Worm (Caenorhabditis elegans) whole organism, L4 larva: ENCODE measurements around the gene C29A12.1.
A peak's percentile ranks its signal among the peaks of the same experiment; 100 is the strongest.

Experiments used
- D1046.2 ChIP-seq: fragments of 200-800 bp; sonication (Bioruptor generic); IDR thresholded peaks from 2 replicates; pipeline ENCODE4 v1.3.6; 2022; ENCODE audit warnings: missing genetic modification characterization, missing compliant biosample characterization
- F10B5.3 ChIP-seq: sonication (generic microtip); optimal IDR thresholded peaks from 2 replicates; lab custom pipeline; 2016; ENCODE audit warnings: mild to moderate bottlenecking, missing genetic modification characterization, missing compliant biosample characterization
- F26F4.8 ChIP-seq: fragments of 200-800 bp; sonication (Bioruptor generic); conservative IDR thresholded peaks from 2 replicates; pipeline ENCODE4 v1.3.6; 2022; ENCODE audit warnings: missing genetic modification characterization, missing compliant biosample characterization
- F37D6.2 ChIP-seq: sonication (generic microtip); optimal IDR thresholded peaks from 2 replicates; lab custom pipeline; 2016; ENCODE audit warnings: mild to moderate bottlenecking, missing genetic modification characterization, missing compliant biosample characterization
- F44E2.7 ChIP-seq: fragments of 200-800 bp; sonication (Bioruptor generic); IDR thresholded peaks from 2 replicates; pipeline ENCODE4 v2.1.2; 2022; ENCODE audit warnings: missing genetic modification characterization, missing compliant biosample characterization
- T20F7.1 ChIP-seq: fragments of 200-800 bp; sonication (Bioruptor generic); optimal IDR thresholded peaks from 2 replicates; lab custom pipeline; 2018; ENCODE audit warnings: mild to moderate bottlenecking, missing genetic modification characterization, missing compliant biosample characterization
- Y105C5A.15 ChIP-seq: fragments of 200-800 bp; sonication (Bioruptor generic); IDR thresholded peaks from 2 replicates; pipeline ENCODE4 v1.3.6; 2022; ENCODE audit warnings: missing genetic modification characterization, missing compliant biosample characterization
- ZK337.2 ChIP-seq: fragments of 200-800 bp; sonication (Bioruptor generic); IDR thresholded peaks from 2 replicates; pipeline ENCODE4 v1.3.6; 2022; ENCODE audit warnings: missing genetic modification reagents, missing genetic modification characterization, missing compliant biosample characterization
- aly-2 ChIP-seq: sonication (generic microtip); optimal IDR thresholded peaks from 2 replicates; lab custom pipeline; 2018; ENCODE audit warnings: missing biosample characterization, missing genetic modification characterization
- arid-1 ChIP-seq: fragments of 200-800 bp; sonication (Bioruptor generic); conservative IDR thresholded peaks from 2 replicates; pipeline ENCODE4 v1.3.6; 2022; ENCODE audit warnings: missing genetic modification reagents, missing genetic modification characterization, missing compliant biosample characterization
- attf-4 ChIP-seq: sonication (generic microtip); optimal IDR thresholded peaks from 3 replicates; lab custom pipeline; 2017; ENCODE audit warnings: missing biosample characterization, missing genetic modification characterization
- ceh-20 ChIP-seq: fragments of 200-800 bp; sonication (Bioruptor generic); IDR thresholded peaks from 2 replicates; pipeline ENCODE4 v1.3.6; 2022; ENCODE audit warnings: missing genetic modification reagents, missing genetic modification characterization, missing compliant biosample characterization
- ceh-28 ChIP-seq: fragments of 150-350 bp; optimal IDR thresholded peaks from 2 replicates; lab custom pipeline; 2014; ENCODE audit warnings: missing biosample characterization, missing genetic modification reagents, missing genetic modification characterization
- ceh-32 ChIP-seq: sonication (generic microtip); optimal IDR thresholded peaks from 2 replicates; lab custom pipeline; 2016; ENCODE audit warnings: mild to moderate bottlenecking, missing genetic modification characterization, missing compliant biosample characterization; ENCODE audit not compliant: poor library complexity
- ceh-44 ChIP-seq: fragments of 200-800 bp; sonication (Bioruptor generic); IDR thresholded peaks from 2 replicates; pipeline ENCODE4 v1.3.6; 2022; ENCODE audit warnings: missing genetic modification reagents, missing genetic modification characterization, missing compliant biosample characterization
- ces-1 ChIP-seq: fragments of 150-350 bp; sonication (generic microtip); optimal IDR thresholded peaks from 4 replicates; lab custom pipeline; 2014; ENCODE audit warnings: missing biosample characterization, missing genetic modification reagents, missing genetic modification characterization
- cey-2 ChIP-seq: sonication (generic microtip); optimal IDR thresholded peaks from 3 replicates; lab custom pipeline; 2017; ENCODE audit warnings: missing genetic modification characterization, mild to moderate bottlenecking, missing compliant biosample characterization, antibody characterized with exemption, borderline replicate concordance; ENCODE audit not compliant: insufficient read depth
- daf-16 ChIP-seq, 3 experiments: sonication (generic microtip); optimal IDR thresholded peaks; 2 replicates each; lab custom pipeline; 2016 to 2017; ENCODE audit warnings: missing genetic modification characterization in 3 of 3, missing genetic modification reagents in 3 of 3, mild to moderate bottlenecking in 2 of 3, missing compliant biosample characterization in 2 of 3, missing biosample characterization in 1 of 3, moderate library complexity in 1 of 3
- daf-19 ChIP-seq: fragments of 200-800 bp; sonication (Bioruptor generic); conservative IDR thresholded peaks from 2 replicates; pipeline ENCODE4 v1.3.6; 2022; ENCODE audit warnings: missing genetic modification characterization, missing compliant biosample characterization
- dmd-6 ChIP-seq: fragments of 200-800 bp; sonication (Bioruptor generic); IDR thresholded peaks from 2 replicates; pipeline ENCODE4 v1.3.6; 2022; ENCODE audit warnings: missing genetic modification reagents, missing genetic modification characterization, missing compliant biosample characterization
- dmd-8 ChIP-seq: fragments of 200-800 bp; sonication (Bioruptor generic); IDR thresholded peaks from 2 replicates; pipeline ENCODE4 v1.3.6; 2022; ENCODE audit warnings: missing genetic modification characterization, missing compliant biosample characterization
- dpl-1 ChIP-seq: fragments of 150-350 bp; optimal IDR thresholded peaks from 2 replicates; lab custom pipeline; 2014; ENCODE audit warnings: missing biosample characterization, missing genetic modification reagents, missing genetic modification characterization
- duxl-1 ChIP-seq: sonication (generic microtip); optimal IDR thresholded peaks from 2 replicates; lab custom pipeline; 2016; ENCODE audit warnings: mild to moderate bottlenecking, missing genetic modification characterization, moderate library complexity, missing compliant biosample characterization; ENCODE audit not compliant: poor library complexity
- dve-1 ChIP-seq: sonication (generic microtip); optimal IDR thresholded peaks from 2 replicates; lab custom pipeline; 2017; ENCODE audit warnings: antibody characterized with exemption, mild to moderate bottlenecking, missing genetic modification characterization, missing compliant biosample characterization; ENCODE audit not compliant: insufficient read depth
- egl-27 ChIP-seq: sonication (generic microtip); optimal IDR thresholded peaks from 3 replicates; lab custom pipeline; 2017; ENCODE audit warnings: missing biosample characterization, missing genetic modification reagents, missing genetic modification characterization
- fkh-10 ChIP-seq: fragments of 150-350 bp; optimal IDR thresholded peaks from 2 replicates; lab custom pipeline; 2014; ENCODE audit warnings: missing biosample characterization, missing genetic modification reagents, missing genetic modification characterization
- hmg-1.1 ChIP-seq: fragments of 200-800 bp; sonication (Bioruptor generic); IDR thresholded peaks from 2 replicates; pipeline ENCODE4 v1.3.6; 2022; ENCODE audit warnings: missing genetic modification reagents, missing genetic modification characterization, missing compliant biosample characterization
- jun-1 ChIP-seq: fragments of 150-350 bp; optimal IDR thresholded peaks from 2 replicates; lab custom pipeline; 2014; ENCODE audit warnings: missing biosample characterization, missing genetic modification reagents, missing genetic modification characterization
- lin-15B ChIP-seq: fragments of 150-350 bp; sonication (generic microtip); optimal IDR thresholded peaks from 3 replicates; lab custom pipeline; 2014; ENCODE audit warnings: missing biosample characterization, missing genetic modification characterization
- lin-38 ChIP-seq: fragments of 200-800 bp; sonication (Bioruptor generic); IDR thresholded peaks from 2 replicates; pipeline ENCODE4 v1.3.6; 2022; ENCODE audit warnings: missing genetic modification reagents, missing genetic modification characterization, missing compliant biosample characterization
- lir-3 ChIP-seq: sonication (generic microtip); optimal IDR thresholded peaks from 2 replicates; lab custom pipeline; 2016; ENCODE audit warnings: mild to moderate bottlenecking, missing genetic modification characterization, missing compliant biosample characterization
- madf-9 ChIP-seq: fragments of 200-800 bp; sonication (Bioruptor generic); conservative IDR thresholded peaks from 2 replicates; pipeline ENCODE4 v1.3.6; 2022; ENCODE audit warnings: missing genetic modification reagents, missing genetic modification characterization, missing compliant biosample characterization
- mdl-1 ChIP-seq, 2 experiments: fragments of 150-350 bp in 1 of 2; sonication (generic microtip) in 1 of 2; optimal IDR thresholded peaks; 2 replicates each; lab custom pipeline; 2014 to 2017; ENCODE audit warnings: missing biosample characterization in 2 of 2, missing genetic modification characterization in 2 of 2
- nhr-102 ChIP-seq: sonication (generic microtip); optimal IDR thresholded peaks from 2 replicates; lab custom pipeline; 2016; ENCODE audit warnings: mild to moderate bottlenecking, missing genetic modification characterization, moderate library complexity, missing compliant biosample characterization
- nhr-41 ChIP-seq: fragments of 200-800 bp; sonication (Bioruptor generic); IDR thresholded peaks from 2 replicates; pipeline ENCODE4 v1.3.6; 2022; ENCODE audit warnings: missing genetic modification reagents, missing genetic modification characterization, missing compliant biosample characterization
- nhr-6 ChIP-seq: fragments of 150-350 bp; optimal IDR thresholded peaks from 2 replicates; lab custom pipeline; 2014; ENCODE audit warnings: missing biosample characterization, missing genetic modification characterization
- rbr-2 ChIP-seq: sonication (generic microtip); optimal IDR thresholded peaks from 2 replicates; lab custom pipeline; 2016; ENCODE audit warnings: missing genotype, missing genetic modification characterization, missing compliant biosample characterization
- saeg-2 ChIP-seq: fragments of 200-800 bp; sonication (Bioruptor generic); IDR thresholded peaks from 2 replicates; pipeline ENCODE4 v1.3.6; 2022; ENCODE audit warnings: missing genetic modification reagents, missing genetic modification characterization, missing compliant biosample characterization
- sdz-12 ChIP-seq: fragments of 200-800 bp; sonication (Bioruptor generic); optimal IDR thresholded peaks from 2 replicates; lab custom pipeline; 2018; ENCODE audit warnings: mild to moderate bottlenecking, missing genetic modification characterization, missing compliant biosample characterization
- set-16 ChIP-seq: fragments of 200-800 bp; sonication (Bioruptor generic); IDR thresholded peaks from 2 replicates; pipeline ENCODE4 v1.3.6; 2022; ENCODE audit warnings: missing genetic modification reagents, missing genetic modification characterization, missing compliant biosample characterization
- snpc-1.2 ChIP-seq: fragments of 200-800 bp; sonication (Bioruptor generic); IDR thresholded peaks from 2 replicates; pipeline ENCODE4 v1.3.6; 2022; ENCODE audit warnings: missing genetic modification reagents, missing genetic modification characterization, missing compliant biosample characterization
- spr-1 ChIP-seq: sonication (generic microtip); optimal IDR thresholded peaks from 2 replicates; lab custom pipeline; 2016; ENCODE audit warnings: mild to moderate bottlenecking, missing genetic modification characterization, missing compliant biosample characterization
- spr-3 ChIP-seq: fragments of 200-800 bp; sonication (Bioruptor generic); optimal IDR thresholded peaks from 2 replicates; lab custom pipeline; 2018; ENCODE audit warnings: mild to moderate bottlenecking, missing genetic modification characterization, missing compliant biosample characterization
- tag-97 ChIP-seq: fragments of 200-800 bp; sonication (Bioruptor generic); IDR thresholded peaks from 2 replicates; pipeline ENCODE4 v1.3.6; 2022; ENCODE audit warnings: missing genetic modification characterization, missing compliant biosample characterization
- zag-1 ChIP-seq: fragments of 150-350 bp; optimal IDR thresholded peaks from 2 replicates; lab custom pipeline; 2014; ENCODE audit warnings: missing biosample characterization, missing genetic modification characterization
- zfp-2 ChIP-seq: sonication (generic microtip); optimal IDR thresholded peaks from 2 replicates; lab custom pipeline; 2016; ENCODE audit warnings: mild to moderate bottlenecking, missing genetic modification characterization, missing compliant biosample characterization
- zfp-3 ChIP-seq: fragments of 200-800 bp; sonication (Bioruptor generic); conservative IDR thresholded peaks from 2 replicates; pipeline ENCODE4 v1.3.6; 2022; ENCODE audit warnings: missing genetic modification reagents, missing genetic modification characterization, missing compliant biosample characterization
- zip-2 ChIP-seq: fragments of 150-350 bp; optimal IDR thresholded peaks from 2 replicates; lab custom pipeline; 2014; ENCODE audit warnings: missing biosample characterization, missing genetic modification characterization
- ztf-11 ChIP-seq: fragments of 150-350 bp; optimal IDR thresholded peaks from 2 replicates; lab custom pipeline; 2014; ENCODE audit warnings: missing biosample characterization, missing genetic modification characterization

C29A12.1 gene

ce11 chrV:10804374-10804773 lies 8.9 kb downstream of the C29A12.1 start, which contains the start of gene secs-1 (continued):
- no peak for TF ChIP-seq spr-3 (GFP tag; lab: Kevin White, UChicago)

- no peak for TF ChIP-seq ceh-28
- no peak for TF ChIP-seq F37D6.2 (tag; lab: Kevin White, UChicago)
- TF ChIP-seq zfp-3: no peak
- peak; percentile 99 for TF ChIP-seq dmd-6 (GFP tag; lab: Robert Waterston, UW)
- TF ChIP-seq F26F4.8 (GFP tag; lab: Robert Waterston, UW): no peak
- TF ChIP-seq ztf-11 (tag; lab: Kevin White, UChicago): no peak
- TF ChIP-seq ZK337.2: no peak
- no peak for TF ChIP-seq zag-1
- TF ChIP-seq tag-97 (GFP tag; lab: Robert Waterston, UW): no peak
- no peak for TF ChIP-seq rbr-2 (tag; lab: Kevin White, UChicago)
- TF ChIP-seq D1046.2 (GFP tag; lab: Robert Waterston, UW): no peak
- no peak for TF ChIP-seq cey-2 (tag; lab: Kevin White, UChicago)
- TF ChIP-seq ceh-20 (GFP tag; lab: Robert Waterston, UW): peak; percentile 69; the same call in 1 of the 2 replicates
- TF ChIP-seq ces-1 (GFP tag; lab: Kevin White, UChicago): no peak
- peak; percentile 88 for TF ChIP-seq nhr-102 (tag; lab: Kevin White, UChicago)
- peak in 1 of 2 experiments; percentile 77 for TF ChIP-seq daf-16 (GFP tag; optimal IDR thresholded peaks at IDR 0.05; lab: Kevin White, UChicago)
- TF ChIP-seq daf-16 (tag; optimal IDR thresholded peaks at IDR 0.05; lab: Kevin White, UChicago): peak; percentile 93
- TF ChIP-seq fkh-10 (GFP tag; lab: Kevin White, UChicago): no peak
- TF ChIP-seq jun-1 (tag; lab: Kevin White, UChicago): no peak
- TF ChIP-seq Y105C5A.15 (GFP tag; lab: Robert Waterston, UW): no peak
- no peak for TF ChIP-seq set-16
- TF ChIP-seq nhr-41 (GFP tag; lab: Robert Waterston, UW): 0 out of 2 replicates have a peak, but pooled peaks have one; percentile 54
- no peak for TF ChIP-seq F44E2.7 (GFP tag; lab: Robert Waterston, UW)
- no peak for TF ChIP-seq spr-1
- TF ChIP-seq F10B5.3 (tag; lab: Kevin White, UChicago): no peak
- no peak for TF ChIP-seq lin-38 (GFP tag; lab: Robert Waterston, UW)
- TF ChIP-seq madf-9 (GFP tag; lab: Robert Waterston, UW): no peak
- no peak for TF ChIP-seq duxl-1 (tag; lab: Kevin White, UChicago)
- no peak for TF ChIP-seq sdz-12 (GFP tag; lab: Kevin White, UChicago)
- TF ChIP-seq lir-3 (tag; lab: Kevin White, UChicago): no peak
- no peak for TF ChIP-seq ceh-44 (GFP tag; lab: Robert Waterston, UW)
- no peak for TF ChIP-seq attf-4
- TF ChIP-seq saeg-2: peak; percentile 80; the same call in 1 of the 2 replicates
- TF ChIP-seq T20F7.1 (GFP tag; lab: Kevin White, UChicago): peak; percentile 34
- TF ChIP-seq hmg-1.1 (GFP tag; lab: Robert Waterston, UW): no peak
- peak; percentile 96 for TF ChIP-seq dve-1
- TF ChIP-seq ceh-32: no peak
- no peak for TF ChIP-seq nhr-6 (tag; lab: Kevin White, UChicago)
- TF ChIP-seq dpl-1 (GFP tag; lab: Kevin White, UChicago): no peak
- no peak for TF ChIP-seq zip-2
- no peak for TF ChIP-seq lin-15B (tag; lab: Kevin White, UChicago)
- no peak for TF ChIP-seq aly-2 (tag; lab: Kevin White, UChicago)
- no peak for TF ChIP-seq snpc-1.2 (GFP tag; lab: Robert Waterston, UW)
- TF ChIP-seq arid-1 (GFP tag; lab: Robert Waterston, UW): no peak
- no peak for TF ChIP-seq zfp-2 (tag; lab: Kevin White, UChicago)
- TF ChIP-seq daf-19 (GFP tag; lab: Robert Waterston, UW): no peak
- no peak for TF ChIP-seq egl-27 (tag; lab: Kevin White, UChicago)
- TF ChIP-seq mdl-1 (tag; optimal IDR thresholded peaks at IDR 0.05; lab: Kevin White, UChicago): peak in 1 of 2 experiments; percentile 49
- no peak for TF ChIP-seq dmd-8 (GFP tag; lab: Robert Waterston, UW)
Observed at ce11 chrV:10802060-10802459, 11.2 kb downstream of the C29A12.1 start.
